Worm (Caenorhabditis elegans) whole organism, late embryonic: ENCODE measurements around the gene R05D3.12.

ENCODE experiments used
- ama-1 ChIP-seq: fragments of 150-350 bp; optimal IDR thresholded peaks from 2 replicates; lab custom pipeline; 2014
- dmd-4 ChIP-seq: sonication (generic microtip); optimal IDR thresholded peaks from 2 replicates; lab custom pipeline; 2016; ENCODE audit warnings: borderline replicate concordance, missing genetic modification characterization, missing compliant biosample characterization
- elt-2 ChIP-seq: sonication (generic microtip); optimal IDR thresholded peaks from 2 replicates; lab custom pipeline; 2016; ENCODE audit warnings: missing genetic modification reagents, missing genetic modification characterization, missing compliant biosample characterization
- fkh-10 ChIP-seq: fragments of 150-350 bp; optimal IDR thresholded peaks from 2 replicates; lab custom pipeline; 2014; ENCODE audit warnings: missing biosample characterization, missing genetic modification reagents, missing genetic modification characterization
- hlh-8 ChIP-seq: sonication (generic microtip); optimal IDR thresholded peaks from 2 replicates; lab custom pipeline; 2016; ENCODE audit warnings: missing genotype, missing genetic modification characterization, missing compliant biosample characterization
- nfya-1 ChIP-seq: sonication (generic microtip); optimal IDR thresholded peaks from 2 replicates; lab custom pipeline; 2017; ENCODE audit warnings: missing genetic modification characterization, mild to moderate bottlenecking, missing compliant biosample characterization, antibody characterized with exemption, moderate library complexity
- pat-9 ChIP-seq: fragments of 200-800 bp; sonication (Bioruptor generic); optimal IDR thresholded peaks from 2 replicates; lab custom pipeline; 2018; ENCODE audit warnings: mild to moderate bottlenecking, missing genetic modification characterization, moderate library complexity, missing compliant biosample characterization
- pax-1 ChIP-seq: fragments of 150-350 bp; optimal IDR thresholded peaks from 2 replicates; lab custom pipeline; 2014; ENCODE audit warnings: missing biosample characterization, missing genetic modification characterization
- pqm-1 ChIP-seq: sonication (generic microtip); optimal IDR thresholded peaks from 2 replicates; lab custom pipeline; 2016; ENCODE audit warnings: missing genetic modification characterization, missing compliant biosample characterization
- ttx-3 ChIP-seq: sonication (generic microtip); optimal IDR thresholded peaks from 2 replicates; lab custom pipeline; 2016; ENCODE audit warnings: missing genetic modification reagents, missing genetic modification characterization, missing compliant biosample characterization
- unc-55 ChIP-seq: sonication (generic microtip); optimal IDR thresholded peaks from 2 replicates; lab custom pipeline; 2017; ENCODE audit warnings: missing biosample characterization, missing genetic modification reagents, missing genetic modification characterization
- unc-86 ChIP-seq: sonication (generic microtip); optimal IDR thresholded peaks from 2 replicates; lab custom pipeline; 2016; ENCODE audit warnings: missing genetic modification characterization, missing compliant biosample characterization
- zip-5 ChIP-seq: sonication (generic microtip); optimal IDR thresholded peaks from 2 replicates; lab custom pipeline; 2016; ENCODE audit warnings: missing genetic modification characterization, missing compliant biosample characterization
- ztf-16 ChIP-seq: sonication (generic microtip); optimal IDR thresholded peaks from 2 replicates; lab custom pipeline; 2017; ENCODE audit warnings: missing genetic modification characterization, missing compliant biosample characterization

ce11 chrIII:8358213-8358672 lies 22.5 kb upstream of the R05D3.12 start, which contains the start of the genes R05D3.8 and rfp-1:
- TF ChIP-seq ama-1 (lab: Kevin White, UChicago) (no peak), unc-86 (tag; lab: Kevin White, UChicago) (no peak), unc-55 (GFP tag; lab: Kevin White, UChicago) (peak; percentile 52), nfya-1 (tag; lab: Kevin White, UChicago) (peak; percentile 71), elt-2 (no peak), pat-9 (no peak), dmd-4 (tag; lab: Kevin White, UChicago) (no peak), zip-5 (tag; lab: Kevin White, UChicago) (no peak), pax-1 (tag; lab: Kevin White, UChicago) (peak; percentile 47), fkh-10 (GFP tag; lab: Kevin White, UChicago) (no peak), ztf-16 (tag; lab: Kevin White, UChicago) (no peak), ttx-3 (tag; lab: Kevin White, UChicago) (no peak), pqm-1 (tag; lab: Kevin White, UChicago) (no peak), hlh-8 (tag; lab: Kevin White, UChicago) (no peak)
